Worm (Caenorhabditis elegans): ENCODE results near the gene F47B8.10.

- TF ChIP-seq W03F9.2 (tag; optimal IDR thresholded peaks at IDR 0.05) (no peak), him-1 (tag; optimal IDR thresholded peaks at IDR 0.05) (no peak), dao-5 (tag; optimal IDR thresholded peaks at IDR 0.05) (no peak)
These were observed 10.3 kb downstream of the F47B8.10 start for ce11 chrV:14352032-14352431.

Data from whole organism, L4/young adult.